Worm (Caenorhabditis elegans) whole organism, L3 larva: Measurements from ENCODE around the gene lin-46.

Experiments used
- R02D3.7 ChIP-seq: fragments of 150-350 bp; optimal IDR thresholded peaks from 2 replicates; lab custom pipeline; 2014; ENCODE audit warnings: missing biosample characterization, missing genetic modification characterization
- ZK546.5 ChIP-seq: sonication (generic microtip); optimal IDR thresholded peaks from 2 replicates; lab custom pipeline; 2017; ENCODE audit warnings: missing biosample characterization, missing genetic modification characterization
- aly-2 ChIP-seq: fragments of 150-350 bp; optimal IDR thresholded peaks from 2 replicates; lab custom pipeline; 2014; ENCODE audit warnings: missing biosample characterization, missing genetic modification characterization
- ama-1 ChIP-seq: fragments of 150-350 bp; optimal IDR thresholded peaks from 2 replicates; lab custom pipeline; 2018
- ceh-16 ChIP-seq: sonication (generic microtip); optimal IDR thresholded peaks from 2 replicates; lab custom pipeline; 2017; ENCODE audit warnings: missing biosample characterization, missing genetic modification characterization
- ceh-82 ChIP-seq: fragments of 150-350 bp; optimal IDR thresholded peaks from 2 replicates; lab custom pipeline; 2014; ENCODE audit warnings: missing biosample characterization, missing genetic modification characterization
- daf-12 ChIP-seq: fragments of 150-350 bp; optimal IDR thresholded peaks from 2 replicates; lab custom pipeline; 2014; ENCODE audit warnings: missing biosample characterization, missing genetic modification reagents, missing genetic modification characterization
- egl-5 ChIP-seq: fragments of 150-350 bp; optimal IDR thresholded peaks from 2 replicates; lab custom pipeline; 2017; ENCODE audit warnings: missing biosample characterization, missing genetic modification reagents, missing genetic modification characterization, inconsistent platforms
- elt-1 ChIP-seq: fragments of 150-350 bp; optimal IDR thresholded peaks from 2 replicates; lab custom pipeline; 2014; ENCODE audit warnings: missing biosample characterization, missing genetic modification characterization
- elt-2 ChIP-seq: sonication (generic microtip); optimal IDR thresholded peaks from 2 replicates; lab custom pipeline; 2016; ENCODE audit warnings: missing genetic modification reagents, mild to moderate bottlenecking, missing genetic modification characterization, missing compliant biosample characterization
- elt-3 ChIP-seq, 3 experiments: fragments of 150-350 bp in 1 of 3; sonication (generic microtip) in 2 of 3; optimal IDR thresholded peaks; 2 replicates in 2 of 3; 4 replicates in 1 of 3; lab custom pipeline; 2014 to 2017; ENCODE audit warnings: missing biosample characterization in 3 of 3, missing genetic modification characterization in 3 of 3
- eor-1 ChIP-seq, 2 experiments: fragments of 150-350 bp; optimal IDR thresholded peaks; 2 replicates each; lab custom pipeline; 2014 to 2018; ENCODE audit warnings: missing biosample characterization in 2 of 2, missing genetic modification characterization in 2 of 2
- fkh-10 ChIP-seq: sonication (generic microtip); optimal IDR thresholded peaks from 2 replicates; lab custom pipeline; 2017; ENCODE audit warnings: missing biosample characterization, missing genetic modification reagents, missing genetic modification characterization
- fkh-2 ChIP-seq: fragments of 150-350 bp; optimal IDR thresholded peaks from 2 replicates; lab custom pipeline; 2014; ENCODE audit warnings: missing biosample characterization, missing genetic modification reagents, missing genetic modification characterization
- fos-1 ChIP-seq: fragments of 150-350 bp; optimal IDR thresholded peaks from 2 replicates; lab custom pipeline; 2014; ENCODE audit warnings: missing biosample characterization, missing genetic modification characterization
- hmg-11 ChIP-seq: sonication (generic microtip); optimal IDR thresholded peaks from 2 replicates; lab custom pipeline; 2016; ENCODE audit warnings: missing genetic modification characterization, missing compliant biosample characterization
- jun-1 ChIP-seq: fragments of 150-350 bp; optimal IDR thresholded peaks from 2 replicates; lab custom pipeline; 2014; ENCODE audit warnings: missing biosample characterization, missing genetic modification reagents, missing genetic modification characterization
- lin-15B ChIP-seq: fragments of 150-350 bp; optimal IDR thresholded peaks from 2 replicates; lab custom pipeline; 2014; ENCODE audit warnings: missing biosample characterization, missing genetic modification characterization
- lin-39 ChIP-seq: fragments of 150-350 bp; optimal IDR thresholded peaks from 2 replicates; lab custom pipeline; 2018; ENCODE audit warnings: missing biosample characterization, missing genetic modification reagents, missing genetic modification characterization
- lsy-12 ChIP-seq: sonication (generic microtip); optimal IDR thresholded peaks from 2 replicates; lab custom pipeline; 2016; ENCODE audit warnings: mild to moderate bottlenecking, missing genetic modification characterization, missing compliant biosample characterization
- nfya-1 ChIP-seq: sonication (generic microtip); optimal IDR thresholded peaks from 2 replicates; lab custom pipeline; 2017; ENCODE audit warnings: missing genetic modification characterization, mild to moderate bottlenecking, missing compliant biosample characterization, antibody characterized with exemption, moderate library complexity; ENCODE audit not compliant: insufficient read depth
- nhr-11 ChIP-seq: fragments of 150-350 bp; optimal IDR thresholded peaks from 2 replicates; lab custom pipeline; 2014; ENCODE audit warnings: missing biosample characterization, missing genetic modification characterization
- nhr-23 ChIP-seq: fragments of 150-350 bp; optimal IDR thresholded peaks from 2 replicates; lab custom pipeline; 2014; ENCODE audit warnings: missing biosample characterization, missing genetic modification reagents, missing genetic modification characterization
- nhr-237 ChIP-seq: fragments of 150-350 bp; optimal IDR thresholded peaks from 2 replicates; lab custom pipeline; 2014; ENCODE audit warnings: missing biosample characterization, missing genetic modification characterization
- nhr-25 ChIP-seq: sonication (generic microtip); optimal IDR thresholded peaks from 2 replicates; lab custom pipeline; 2017; ENCODE audit warnings: missing biosample characterization, missing genetic modification characterization
- nhr-43 ChIP-seq: sonication (generic microtip); optimal IDR thresholded peaks from 2 replicates; lab custom pipeline; 2016; ENCODE audit warnings: mild to moderate bottlenecking, missing genetic modification characterization, missing compliant biosample characterization; ENCODE audit not compliant: poor library complexity, severe bottlenecking
- nhr-76 ChIP-seq: fragments of 150-350 bp; sonication (generic microtip); optimal IDR thresholded peaks from 5 replicates; lab custom pipeline; 2014; ENCODE audit warnings: missing biosample characterization, missing genetic modification characterization
- nhr-77 ChIP-seq: fragments of 150-350 bp; optimal IDR thresholded peaks from 2 replicates; lab custom pipeline; 2014; ENCODE audit warnings: missing biosample characterization, missing genetic modification characterization
- pha-4 ChIP-seq: fragments of 150-350 bp; optimal IDR thresholded peaks from 2 replicates; lab custom pipeline; 2014; ENCODE audit warnings: missing biosample characterization, missing genetic modification reagents, missing genetic modification characterization
- pqm-1 ChIP-seq: fragments of 150-350 bp; optimal IDR thresholded peaks from 2 replicates; lab custom pipeline; 2017; ENCODE audit warnings: missing biosample characterization, missing genetic modification characterization, inconsistent platforms
- skn-1 ChIP-seq: fragments of 150-350 bp; optimal IDR thresholded peaks from 2 replicates; lab custom pipeline; 2014; ENCODE audit warnings: missing biosample characterization, missing genetic modification characterization
- snpc-4 ChIP-seq: fragments of 150-350 bp; optimal IDR thresholded peaks from 2 replicates; lab custom pipeline; 2014; ENCODE audit warnings: missing biosample characterization, missing genetic modification characterization
- unc-62 ChIP-seq: fragments of 150-350 bp; sonication (generic microtip); optimal IDR thresholded peaks from 4 replicates; lab custom pipeline; 2014; ENCODE audit warnings: missing biosample characterization, missing genetic modification reagents, missing genetic modification characterization

The lin-46 gene

ce11 chrV:12944775-12945174 is 23.9 kb upstream of the lin-46 start, which contains the start of gene grl-2:
grl-2 (plus strand) TSS chrV:12945075.
- no peak for TF ChIP-seq pqm-1 (tag; lab: Kevin White, UChicago)

ce11 chrV:12949607-12950006 is 19.0 kb upstream of the lin-46 start, which contains the start of gene T16G1.13:
T16G1.13 (plus strand) TSS chrV:12949907.
- TF ChIP-seq ceh-16 (tag; lab: Kevin White, UChicago), result no peak
- no peak for TF ChIP-seq daf-12 (tag; lab: Kevin White, UChicago)
- TF ChIP-seq R02D3.7 (tag; lab: Kevin White, UChicago), result no peak
- no peak for TF ChIP-seq elt-3 (tag; optimal IDR thresholded peaks at IDR 0.05; lab: Kevin White, UChicago)
- TF ChIP-seq nhr-77 (tag; lab: Kevin White, UChicago), result no peak
- no peak for TF ChIP-seq eor-1 (tag; optimal IDR thresholded peaks at IDR 0.05; lab: Kevin White, UChicago)
- TF ChIP-seq fos-1, result no peak
- TF ChIP-seq ZK546.5 (tag; lab: Kevin White, UChicago), result no peak
- TF ChIP-seq nfya-1, result no peak

- TF ChIP-seq pha-4 (tag; lab: Kevin White, UChicago), result peak; percentile 71
- TF ChIP-seq daf-12 (tag; lab: Kevin White, UChicago), result no peak
- peak; percentile 54 for TF ChIP-seq nhr-25
- peak; percentile 72 for TF ChIP-seq ama-1 (lab: Kevin White, UChicago)
- peak; percentile 42 for TF ChIP-seq hmg-11 (tag; lab: Kevin White, UChicago)
- no peak for TF ChIP-seq nhr-237 (tag; lab: Kevin White, UChicago)
- TF ChIP-seq elt-1 (tag; lab: Kevin White, UChicago), result no peak
- peak; percentile 18 for TF ChIP-seq nhr-23 (tag; lab: Kevin White, UChicago)
- no peak for TF ChIP-seq nhr-11
- TF ChIP-seq pqm-1 (tag; lab: Kevin White, UChicago), result peak; percentile 22
- no peak for TF ChIP-seq ceh-82
- TF ChIP-seq snpc-4, result peak; percentile 54
- TF ChIP-seq ceh-16 (tag; lab: Kevin White, UChicago), result no peak
- TF ChIP-seq nhr-43 (tag; lab: Kevin White, UChicago), result peak; percentile 6
- no peak for TF ChIP-seq jun-1
- TF ChIP-seq fkh-2, result no peak
- TF ChIP-seq elt-3 (tag; optimal IDR thresholded peaks at IDR 0.05; lab: Kevin White, UChicago), result no peak
- peak; percentile 42 for TF ChIP-seq elt-2 (tag; lab: Kevin White, UChicago)
- TF ChIP-seq lin-39 (tag; lab: Kevin White, UChicago), result peak; percentile 4
- no peak for TF ChIP-seq lsy-12 (tag; lab: Kevin White, UChicago)
- no peak for TF ChIP-seq nhr-77 (tag; lab: Kevin White, UChicago)
- TF ChIP-seq lin-15B (tag; lab: Kevin White, UChicago), result peak; percentile 58
- TF ChIP-seq nhr-76 (tag; lab: Kevin White, UChicago), result no peak
- TF ChIP-seq skn-1 (tag; lab: Kevin White, UChicago), result no peak
Measured at ce11 chrV:12950812-12951528, 17.7 kb upstream of the lin-46 start, which contains the start of the genes T16G1.9 and T16G1.18. T16G1.9 (minus strand) TSS chrV:12950862. T16G1.18 (plus strand) TSS chrV:12951304.

- TF ChIP-seq nfya-1, result peak; percentile 42
- TF ChIP-seq lin-15B (tag; lab: Kevin White, UChicago), result peak; percentile 33
- peak; percentile 48 for TF ChIP-seq hmg-11 (tag; lab: Kevin White, UChicago)
- peak; percentile 12 for TF ChIP-seq nhr-23 (tag; lab: Kevin White, UChicago)
- no peak for TF ChIP-seq fkh-10
- no peak for TF ChIP-seq daf-12 (tag; lab: Kevin White, UChicago)
- peak; percentile 60 for TF ChIP-seq pha-4 (tag; lab: Kevin White, UChicago)
Measured at ce11 chrV:12952287-12952686, 16.4 kb upstream of the lin-46 start, which contains the start of gene pqn-68. pqn-68 (plus strand) TSS chrV:12952636.

ce11 chrV:12953702-12954101 is 15.0 kb upstream of the lin-46 start, which contains the start of gene eif-3.K:
eif-3.K (plus strand) TSS chrV:12954002.
- TF ChIP-seq pqm-1 (tag; lab: Kevin White, UChicago) (no peak), egl-5 (tag; lab: Kevin White, UChicago) (no peak), ZK546.5 (tag; lab: Kevin White, UChicago) (no peak), skn-1 (tag; lab: Kevin White, UChicago) (no peak), eor-1 (tag; optimal IDR thresholded peaks at IDR 0.05; lab: Kevin White, UChicago) (no peak), fkh-10 (no peak), nhr-43 (tag; lab: Kevin White, UChicago) (no peak), aly-2 (tag; lab: Kevin White, UChicago) (no peak), unc-62 (GFP tag; lab: Kevin White, UChicago) (no peak), nhr-77 (tag; lab: Kevin White, UChicago) (no peak), lin-39 (tag; lab: Kevin White, UChicago) (no peak), daf-12 (tag; lab: Kevin White, UChicago) (no peak), nhr-237 (tag; lab: Kevin White, UChicago) (no peak), hmg-11 (tag; lab: Kevin White, UChicago) (no peak), ama-1 (lab: Kevin White, UChicago) (no peak), nhr-25 (no peak), nhr-11 (no peak), lin-15B (tag; lab: Kevin White, UChicago) (no peak), ceh-82 (no peak), nhr-76 (tag; lab: Kevin White, UChicago) (no peak)
